Worm (Caenorhabditis elegans) whole organism, L2 larva: ENCODE data around the gene ppm-1.H.

Experiments used
- C34F6.9 ChIP-seq: fragments of 150-350 bp; optimal IDR thresholded peaks from 2 replicates; lab custom pipeline; 2014; ENCODE audit warnings: missing biosample characterization, missing genetic modification characterization
- F13H6.1 ChIP-seq: sonication (generic microtip); optimal IDR thresholded peaks from 2 replicates; lab custom pipeline; 2016; ENCODE audit warnings: missing genetic modification characterization, missing compliant biosample characterization
- R02D3.7 ChIP-seq: fragments of 150-350 bp; optimal IDR thresholded peaks from 2 replicates; lab custom pipeline; 2014; ENCODE audit warnings: missing biosample characterization, missing genetic modification characterization
- Y55F3AM.14 ChIP-seq: fragments of 200-800 bp; sonication (Bioruptor generic); optimal IDR thresholded peaks from 2 replicates; lab custom pipeline; 2018; ENCODE audit warnings: mild to moderate bottlenecking, missing genetic modification characterization, missing compliant biosample characterization
- aly-2 ChIP-seq: fragments of 150-350 bp; optimal IDR thresholded peaks from 2 replicates; lab custom pipeline; 2014; ENCODE audit warnings: missing biosample characterization, missing genetic modification characterization
- ama-1 ChIP-seq: fragments of 150-350 bp; optimal IDR thresholded peaks from 2 replicates; lab custom pipeline; 2018; ENCODE audit warnings: inconsistent platforms
- blmp-1 ChIP-seq: sonication (generic microtip); optimal IDR thresholded peaks from 2 replicates; lab custom pipeline; 2017; ENCODE audit warnings: missing genetic modification characterization, mild to moderate bottlenecking, missing compliant biosample characterization, antibody characterized with exemption, moderate library complexity; ENCODE audit not compliant: insufficient read depth
- ceh-16 ChIP-seq: fragments of 150-350 bp; optimal IDR thresholded peaks from 2 replicates; lab custom pipeline; 2014; ENCODE audit warnings: missing biosample characterization, missing genetic modification characterization
- ceh-82 ChIP-seq: fragments of 150-350 bp; optimal IDR thresholded peaks from 2 replicates; lab custom pipeline; 2014; ENCODE audit warnings: missing biosample characterization, missing genetic modification characterization
- crh-2 ChIP-seq: sonication (generic microtip); optimal IDR thresholded peaks from 2 replicates; lab custom pipeline; 2017; ENCODE audit warnings: missing biosample characterization, missing genetic modification characterization
- dmd-4 ChIP-seq: sonication (generic microtip); optimal IDR thresholded peaks from 2 replicates; lab custom pipeline; 2017; ENCODE audit warnings: missing biosample characterization, missing genetic modification characterization
- egl-27 ChIP-seq: sonication (generic microtip); optimal IDR thresholded peaks from 3 replicates; lab custom pipeline; 2017; ENCODE audit warnings: missing biosample characterization, missing genetic modification reagents, missing genetic modification characterization
- elt-1 ChIP-seq: fragments of 150-350 bp; optimal IDR thresholded peaks from 2 replicates; lab custom pipeline; 2014; ENCODE audit warnings: missing biosample characterization, missing genetic modification characterization
- elt-3 ChIP-seq: sonication (generic microtip); optimal IDR thresholded peaks from 2 replicates; lab custom pipeline; 2017; ENCODE audit warnings: missing biosample characterization, missing genetic modification characterization
- fos-1 ChIP-seq: fragments of 150-350 bp; optimal IDR thresholded peaks from 2 replicates; lab custom pipeline; 2014; ENCODE audit warnings: missing biosample characterization, missing genetic modification characterization
- gmeb-1 ChIP-seq: fragments of 150-350 bp; optimal IDR thresholded peaks from 2 replicates; lab custom pipeline; 2014; ENCODE audit warnings: missing biosample characterization, missing genetic modification characterization
- lin-11 ChIP-seq: fragments of 150-350 bp; sonication (generic microtip); optimal IDR thresholded peaks from 2 replicates; lab custom pipeline; 2014; ENCODE audit warnings: missing biosample characterization, missing genetic modification characterization, inconsistent platforms, mixed read lengths
- lin-13 ChIP-seq: fragments of 150-350 bp; optimal IDR thresholded peaks from 2 replicates; lab custom pipeline; 2014; ENCODE audit warnings: missing biosample characterization, missing genetic modification reagents, missing genetic modification characterization
- lsy-2 ChIP-seq, 2 experiments: fragments of 150-350 bp in 1 of 2; sonication (generic microtip) in 1 of 2; optimal IDR thresholded peaks; 2 replicates each; lab custom pipeline; 2014 to 2017; ENCODE audit warnings: missing biosample characterization in 2 of 2, missing genetic modification characterization in 2 of 2
- mab-5 ChIP-seq: fragments of 150-350 bp; optimal IDR thresholded peaks from 2 replicates; lab custom pipeline; 2014; ENCODE audit warnings: missing biosample characterization, missing genetic modification characterization
- mbf-1 ChIP-seq: sonication (generic microtip); optimal IDR thresholded peaks from 2 replicates; lab custom pipeline; 2017; ENCODE audit warnings: missing biosample characterization, missing genetic modification characterization
- mdl-1 ChIP-seq, 2 experiments: fragments of 150-350 bp in 1 of 2; sonication (generic microtip) in 1 of 2; optimal IDR thresholded peaks; 2 replicates each; lab custom pipeline; 2017; ENCODE audit warnings: missing biosample characterization in 2 of 2, missing genetic modification characterization in 2 of 2
- nhr-10 ChIP-seq: sonication (generic microtip); optimal IDR thresholded peaks from 2 replicates; lab custom pipeline; 2017; ENCODE audit warnings: missing biosample characterization, missing genetic modification characterization
- nhr-11 ChIP-seq: fragments of 150-350 bp; optimal IDR thresholded peaks from 2 replicates; lab custom pipeline; 2014; ENCODE audit warnings: missing biosample characterization, missing genetic modification characterization
- nhr-12 ChIP-seq: fragments of 150-350 bp; optimal IDR thresholded peaks from 2 replicates; lab custom pipeline; 2014; ENCODE audit warnings: missing biosample characterization, missing genetic modification characterization
- nhr-129 ChIP-seq: fragments of 150-350 bp; optimal IDR thresholded peaks from 2 replicates; lab custom pipeline; 2014; ENCODE audit warnings: missing biosample characterization, missing genetic modification characterization
- nhr-21 ChIP-seq: fragments of 150-350 bp; optimal IDR thresholded peaks from 2 replicates; lab custom pipeline; 2014; ENCODE audit warnings: missing biosample characterization, missing genetic modification characterization
- nhr-23 ChIP-seq: fragments of 150-350 bp; optimal IDR thresholded peaks from 2 replicates; lab custom pipeline; 2014; ENCODE audit warnings: missing biosample characterization, missing genetic modification reagents, missing genetic modification characterization
- nhr-237 ChIP-seq: fragments of 150-350 bp; optimal IDR thresholded peaks from 2 replicates; lab custom pipeline; 2014; ENCODE audit warnings: missing biosample characterization, missing genetic modification characterization
- nhr-6 ChIP-seq: fragments of 150-350 bp; optimal IDR thresholded peaks from 2 replicates; lab custom pipeline; 2014; ENCODE audit warnings: missing biosample characterization, missing genetic modification characterization
- nhr-77 ChIP-seq: fragments of 150-350 bp; optimal IDR thresholded peaks from 2 replicates; lab custom pipeline; 2014; ENCODE audit warnings: missing biosample characterization, missing genetic modification characterization
- peb-1 ChIP-seq: fragments of 150-350 bp; optimal IDR thresholded peaks from 2 replicates; lab custom pipeline; 2014; ENCODE audit warnings: missing biosample characterization, missing genetic modification characterization
- sem-4 ChIP-seq: fragments of 150-350 bp; optimal IDR thresholded peaks from 2 replicates; lab custom pipeline; 2014; ENCODE audit warnings: missing biosample characterization, missing genetic modification reagents, missing genetic modification characterization
- skn-1 ChIP-seq: sonication (generic microtip); optimal IDR thresholded peaks from 2 replicates; lab custom pipeline; 2017; ENCODE audit warnings: missing biosample characterization, missing genetic modification characterization
- sma-9 ChIP-seq, 2 experiments: fragments of 150-350 bp in 1 of 2; sonication (generic microtip) in 1 of 2; optimal IDR thresholded peaks; 2 replicates each; lab custom pipeline; 2014 to 2016; ENCODE audit warnings: missing genetic modification characterization in 2 of 2, mild to moderate bottlenecking in 1 of 2, missing biosample characterization in 1 of 2, missing compliant biosample characterization in 1 of 2, missing genetic modification reagents in 1 of 2, moderate library complexity in 1 of 2
- snpc-4 ChIP-seq: fragments of 150-350 bp; optimal IDR thresholded peaks from 2 replicates; lab custom pipeline; 2014; ENCODE audit warnings: missing biosample characterization, missing genetic modification characterization
- unc-39 ChIP-seq: fragments of 150-350 bp; optimal IDR thresholded peaks from 2 replicates; lab custom pipeline; 2014; ENCODE audit warnings: missing biosample characterization, missing genetic modification characterization
- unc-55 ChIP-seq: fragments of 150-350 bp; sonication (generic microtip); optimal IDR thresholded peaks from 3 replicates; lab custom pipeline; 2014; ENCODE audit warnings: missing biosample characterization, missing genetic modification reagents, missing genetic modification characterization
- unc-62 ChIP-seq: fragments of 150-350 bp; optimal IDR thresholded peaks from 2 replicates; lab custom pipeline; 2014; ENCODE audit warnings: missing biosample characterization, missing genetic modification reagents, missing genetic modification characterization
- zag-1 ChIP-seq: fragments of 150-350 bp; optimal IDR thresholded peaks from 2 replicates; lab custom pipeline; 2014; ENCODE audit warnings: missing biosample characterization, missing genetic modification characterization
- ztf-1 ChIP-seq: fragments of 200-800 bp; sonication (Bioruptor generic); conservative IDR thresholded peaks from 2 replicates; pipeline ENCODE4 v1.3.6; 2022; ENCODE audit warnings: missing genetic modification characterization, missing compliant biosample characterization
- ztf-11 ChIP-seq: sonication (generic microtip); optimal IDR thresholded peaks from 2 replicates; lab custom pipeline; 2017; ENCODE audit warnings: missing biosample characterization, missing genetic modification characterization
- ztf-4 ChIP-seq: fragments of 150-350 bp; optimal IDR thresholded peaks from 2 replicates; lab custom pipeline; 2014; ENCODE audit warnings: missing biosample characterization, missing genetic modification characterization

ppm-1.H gene

DNA sequence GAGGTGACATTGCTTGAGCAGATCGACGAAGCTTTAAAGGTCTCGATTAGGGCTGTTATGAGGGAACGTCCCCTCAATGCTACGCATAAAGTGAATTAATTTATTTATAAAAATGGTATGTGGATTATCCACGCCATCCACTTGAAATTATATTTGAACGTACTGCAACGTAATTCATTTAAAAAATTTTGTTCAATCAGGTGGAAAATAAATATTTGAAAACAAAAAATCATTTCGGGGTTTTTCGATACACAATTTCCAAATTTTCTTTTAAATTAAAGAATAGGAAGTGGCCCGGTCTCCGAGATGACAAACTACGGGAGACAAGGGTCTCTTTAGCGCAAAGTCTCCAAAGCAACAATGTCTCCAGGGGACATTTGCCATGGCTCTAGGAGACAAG is 43.5 kb upstream of the ppm-1.H start, which contains the start of gene oac-58:
TSS of gene oac-58 (minus strand) at position 101 of the 400 bp plus-strand sequence.
- TF ChIP-seq nhr-77 (tag; lab: Kevin White, UChicago) (no peak), gmeb-1 (no peak), egl-27 (tag; lab: Kevin White, UChicago) (no peak), unc-55 (GFP tag; lab: Kevin White, UChicago) (no peak), unc-39 (tag; lab: Kevin White, UChicago) (no peak), Y55F3AM.14 (GFP tag; lab: Kevin White, UChicago) (no peak), nhr-21 (tag; lab: Kevin White, UChicago) (no peak), nhr-6 (tag; lab: Kevin White, UChicago) (no peak), nhr-237 (tag; lab: Kevin White, UChicago) (no peak), nhr-129 (tag; lab: Kevin White, UChicago) (no peak), zag-1 (no peak), ztf-11 (no peak), unc-62 (GFP tag; lab: Kevin White, UChicago) (no peak), ceh-16 (no peak), R02D3.7 (tag; lab: Kevin White, UChicago) (no peak), ztf-4 (tag; lab: Kevin White, UChicago) (no peak), mab-5 (tag; lab: Kevin White, UChicago) (no peak), lin-11 (tag; lab: Kevin White, UChicago) (no peak), sma-9 (GFP tag; optimal IDR thresholded peaks at IDR 0.05; lab: Kevin White, UChicago) (no peak), sma-9 (tag; optimal IDR thresholded peaks at IDR 0.05; lab: Kevin White, UChicago) (no peak), mbf-1 (tag; lab: Kevin White, UChicago) (no peak)
- TF ChIP-seq, all 48 proteins: peak for 0

ce11 chrIV:12307720-12308119 is 39.6 kb upstream of the ppm-1.H start, which contains the start of gene oac-57:
Gene oac-57 (minus strand): TSS chrIV:12307820.
- TF ChIP-seq ztf-11 (no peak), aly-2 (tag; lab: Kevin White, UChicago) (no peak), ceh-82 (no peak), nhr-12 (no peak), dmd-4 (tag; lab: Kevin White, UChicago) (no peak), blmp-1 (tag; lab: Kevin White, UChicago) (no peak), skn-1 (tag; lab: Kevin White, UChicago) (no peak), ama-1 (no peak), mdl-1 (tag; optimal IDR thresholded peaks at IDR 0.05; lab: Kevin White, UChicago) (no peak), lin-13 (GFP tag; lab: Kevin White, UChicago) (no peak), fos-1 (no peak), peb-1 (no peak), F13H6.1 (tag; lab: Kevin White, UChicago) (no peak)

ce11 chrIV:12305956-12306355 is 37.8 kb upstream of the ppm-1.H start:
- no peak for TF ChIP-seq elt-1 (tag; lab: Kevin White, UChicago)
- peak; percentile 89 for TF ChIP-seq fos-1
- TF ChIP-seq elt-3 (tag; lab: Kevin White, UChicago), result no peak
- TF ChIP-seq ama-1, result no peak
- no peak for TF ChIP-seq F13H6.1 (tag; lab: Kevin White, UChicago)
- TF ChIP-seq sem-4 (tag; lab: Kevin White, UChicago), result no peak
- peak; percentile 40 for TF ChIP-seq sma-9 (GFP tag; optimal IDR thresholded peaks at IDR 0.05; lab: Kevin White, UChicago)
- no peak for TF ChIP-seq sma-9 (tag; optimal IDR thresholded peaks at IDR 0.05; lab: Kevin White, UChicago)
- TF ChIP-seq C34F6.9 (tag; lab: Kevin White, UChicago), result no peak
- no peak for TF ChIP-seq unc-55 (GFP tag; lab: Kevin White, UChicago)
- TF ChIP-seq blmp-1 (tag; lab: Kevin White, UChicago), result no peak
- no peak for TF ChIP-seq nhr-11 (tag; lab: Kevin White, UChicago)
- no peak for TF ChIP-seq nhr-21 (tag; lab: Kevin White, UChicago)
- TF ChIP-seq lsy-2 (tag; optimal IDR thresholded peaks at IDR 0.05; lab: Kevin White, UChicago), result no peak
- TF ChIP-seq lin-13 (GFP tag; lab: Kevin White, UChicago), result no peak
- no peak for TF ChIP-seq peb-1
- no peak for TF ChIP-seq zag-1
- no peak for TF ChIP-seq gmeb-1
- TF ChIP-seq, all 48 proteins: peak for 2

DNA sequence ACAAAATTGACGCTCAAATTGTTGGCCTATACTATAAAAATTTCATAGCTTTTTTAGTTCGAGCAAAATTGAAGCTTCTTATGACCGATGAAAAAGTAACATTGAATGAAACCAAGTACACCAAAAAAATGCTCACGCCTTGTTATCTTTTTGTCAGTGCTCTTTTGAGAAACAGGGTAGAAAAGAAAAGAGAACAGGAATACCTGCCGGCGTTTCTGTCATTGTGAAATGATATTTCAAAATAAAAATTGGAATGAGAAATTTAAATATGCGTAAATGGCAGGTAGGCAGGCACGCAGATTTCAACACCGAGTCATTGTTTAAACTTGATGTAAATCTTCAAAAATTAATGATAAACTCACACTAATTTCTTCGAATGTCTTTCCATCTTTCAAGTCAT is 36.6 kb upstream of the ppm-1.H start:
- TF ChIP-seq dmd-4 (tag; lab: Kevin White, UChicago) (no peak), lsy-2 (tag; optimal IDR thresholded peaks at IDR 0.05; lab: Kevin White, UChicago) (no peak), crh-2 (tag; lab: Kevin White, UChicago) (no peak), nhr-237 (tag; lab: Kevin White, UChicago) (no peak), elt-1 (tag; lab: Kevin White, UChicago) (no peak), ztf-11 (no peak), nhr-23 (no peak), Y55F3AM.14 (GFP tag; lab: Kevin White, UChicago) (no peak), ztf-1 (GFP tag; lab: Robert Waterston, UW) (no peak), nhr-10 (tag; lab: Kevin White, UChicago) (no peak), snpc-4 (no peak), ama-1 (no peak), ceh-16 (no peak), unc-39 (tag; lab: Kevin White, UChicago) (no peak), nhr-11 (tag; lab: Kevin White, UChicago) (no peak), aly-2 (tag; lab: Kevin White, UChicago) (no peak)
